Worm (Caenorhabditis elegans): ENCODE results near the gene F26G1.1.

The F26G1.1 gene

ce11 chrII:4827734-4828609 is 36.6 kb downstream of the F26G1.1 start, which contains the start of the genes fbxb-88 and tbck-1 (continued):
- TF ChIP-seq swsn-7 (tag; optimal IDR thresholded peaks at IDR 0.05) (peak; percentile 59), ceh-88 (GFP tag; IDR thresholded peaks at IDR 0.05) (no peak), mep-1 (tag; optimal IDR thresholded peaks at IDR 0.05) (peak; percentile 67), irx-1 (tag; optimal IDR thresholded peaks at IDR 0.05) (peak; percentile 37), pag-3 (tag; optimal IDR thresholded peaks at IDR 0.05; ENCODE audit: borderline replicate concordance, insufficient read depth) (peak; percentile 13), rnt-1 (tag; optimal IDR thresholded peaks at IDR 0.05) (peak; percentile 55), unc-130 (tag; optimal IDR thresholded peaks at IDR 0.05) (peak; percentile 30), efl-1 (optimal IDR thresholded peaks at IDR 0.05) (peak; percentile 96 to 97), efl-1 (GFP tag; optimal IDR thresholded peaks at IDR 0.05 in 1 of 2) (peak; percentile 97 to 99), lir-3 (tag; optimal IDR thresholded peaks at IDR 0.05; ENCODE audit: poor library complexity) (peak; percentile 27), lin-15B (tag; optimal IDR thresholded peaks at IDR 0.05) (peak; percentile 21), lsy-2 (tag; optimal IDR thresholded peaks at IDR 0.05) (peak; percentile 70 to 82), lin-13 (GFP tag; optimal IDR thresholded peaks at IDR 0.05) (no peak), tlp-1 (tag; optimal IDR thresholded peaks at IDR 0.05) (no peak), C34B4.2 (tag; optimal IDR thresholded peaks at IDR 0.05) (no peak), Y116A8C.19 (tag; optimal IDR thresholded peaks at IDR 0.05; ENCODE audit: borderline replicate concordance) (no peak), pqm-1 (tag; optimal IDR thresholded peaks at IDR 0.05) (no peak), nhr-19 (GFP tag; conservative IDR thresholded peaks at IDR 0.05) (peak; percentile 52), xbp-1 (tag; optimal IDR thresholded peaks at IDR 0.05) (peak; percentile 64), tbx-2 (tag; optimal IDR thresholded peaks at IDR 0.05) (peak; percentile 62), efl-3 (GFP tag; optimal IDR thresholded peaks at IDR 0.05) (no peak), isw-1 (GFP tag; IDR thresholded peaks at IDR 0.05) (peak; percentile 8; the same call in 1 of the 2 replicates), nhr-90 (tag; optimal IDR thresholded peaks at IDR 0.05; ENCODE audit: poor library complexity) (peak; percentile 46), nhr-47 (tag; optimal IDR thresholded peaks at IDR 0.05) (peak; percentile 68), ceh-82 (tag; optimal IDR thresholded peaks at IDR 0.05) (peak in 2 of 3 experiments; percentile 53 to 62), unc-98 (GFP tag; IDR thresholded peaks at IDR 0.05) (no peak), elt-3 (tag; optimal IDR thresholded peaks at IDR 0.05) (peak in 1 of 6 experiments; percentile 34), ztf-11 (tag; optimal IDR thresholded peaks at IDR 0.05) (peak in 1 of 2 experiments; percentile 14)

- no peak for TF ChIP-seq mep-1 (tag; optimal IDR thresholded peaks at IDR 0.05)
- no peak for TF ChIP-seq ztf-11 (tag; optimal IDR thresholded peaks at IDR 0.05)
- TF ChIP-seq snpc-4 (tag; optimal IDR thresholded peaks at IDR 0.05), result no peak
- TF ChIP-seq sup-37 (GFP tag; optimal IDR thresholded peaks at IDR 0.05), result no peak
- TF ChIP-seq hlh-17 (GFP tag; optimal IDR thresholded peaks at IDR 0.05; ENCODE audit: borderline replicate concordance), result no peak
- TF ChIP-seq mab-9 (GFP tag; IDR thresholded peaks at IDR 0.05), result no peak
- no peak for TF ChIP-seq efl-3 (GFP tag; optimal IDR thresholded peaks at IDR 0.05)
- TF ChIP-seq lin-15B (tag; optimal IDR thresholded peaks at IDR 0.05), result no peak
- TF ChIP-seq egl-27 (tag; optimal IDR thresholded peaks at IDR 0.05), result no peak
- no peak for TF ChIP-seq rnt-1 (tag; optimal IDR thresholded peaks at IDR 0.05)
- no peak for TF ChIP-seq ceh-90 (tag; optimal IDR thresholded peaks at IDR 0.05)
- no peak for TF ChIP-seq aha-1 (tag; optimal IDR thresholded peaks at IDR 0.05)
- TF ChIP-seq grh-1 (GFP tag; IDR thresholded peaks at IDR 0.05), result no peak
- TF ChIP-seq unc-86 (tag; optimal IDR thresholded peaks at IDR 0.05), result no peak
- TF ChIP-seq nhr-84 (tag; optimal IDR thresholded peaks at IDR 0.05), result no peak
- no peak for TF ChIP-seq nhr-77 (tag; optimal IDR thresholded peaks at IDR 0.05)
Observed at ce11 chrII:4834761-4835160, 43.3 kb downstream of the F26G1.1 start, which contains the start of the genes C33F10.11 and C33F10.1. Gene C33F10.11 (minus strand): TSS chrII:4834861. Gene C33F10.1 (plus strand): TSS chrII:4835023.

Data from whole organism, L1 larva.